Fruit fly (Drosophila melanogaster) whole organism, pupa: Measurements from ENCODE around the gene NimC4.

Source experiments
- CG10348 ChIP-seq: fragments of 200-800 bp; sonication (Bioruptor generic); IDR thresholded peaks from 2 replicates; pipeline ENCODE4 v1.3.6; 2022; ENCODE audit warnings: missing biosample characterization, missing genetic modification characterization
- CG15710 ChIP-seq: fragments of 200-800 bp; sonication (Bioruptor generic); optimal IDR thresholded peaks from 2 replicates; lab custom pipeline; 2018; ENCODE audit warnings: missing biosample characterization, mild to moderate bottlenecking, missing genetic modification characterization, moderate library complexity
- CG32121 ChIP-seq: fragments of 200-800 bp; sonication (Bioruptor generic); IDR thresholded peaks from 2 replicates; pipeline ENCODE4 v1.3.6; 2022; ENCODE audit warnings: missing biosample characterization, missing genetic modification characterization
- CG8159 ChIP-seq: fragments of 200-800 bp; sonication (Bioruptor generic); optimal IDR thresholded peaks from 3 replicates; lab custom pipeline; 2018; ENCODE audit warnings: missing biosample characterization, mild to moderate bottlenecking, missing genetic modification characterization, moderate library complexity
- EcR ChIP-seq: fragments of 200-800 bp; sonication (Bioruptor generic); optimal IDR thresholded peaks from 3 replicates; lab custom pipeline; 2019; ENCODE audit warnings: missing biosample characterization, missing genetic modification characterization, mild to moderate bottlenecking, moderate library complexity, missing genetic modification reagents
- fd96Ca ChIP-seq: fragments of 200-800 bp; sonication (Bioruptor generic); IDR thresholded peaks from 3 replicates; pipeline ENCODE4 v1.3.6; 2022; ENCODE audit warnings: missing biosample characterization, missing genetic modification characterization
- rn ChIP-seq: fragments of 200-800 bp; sonication (Bioruptor generic); IDR thresholded peaks from 2 replicates; pipeline ENCODE4 v1.3.6; 2022; ENCODE audit warnings: missing biosample characterization, missing genetic modification characterization

DNA sequence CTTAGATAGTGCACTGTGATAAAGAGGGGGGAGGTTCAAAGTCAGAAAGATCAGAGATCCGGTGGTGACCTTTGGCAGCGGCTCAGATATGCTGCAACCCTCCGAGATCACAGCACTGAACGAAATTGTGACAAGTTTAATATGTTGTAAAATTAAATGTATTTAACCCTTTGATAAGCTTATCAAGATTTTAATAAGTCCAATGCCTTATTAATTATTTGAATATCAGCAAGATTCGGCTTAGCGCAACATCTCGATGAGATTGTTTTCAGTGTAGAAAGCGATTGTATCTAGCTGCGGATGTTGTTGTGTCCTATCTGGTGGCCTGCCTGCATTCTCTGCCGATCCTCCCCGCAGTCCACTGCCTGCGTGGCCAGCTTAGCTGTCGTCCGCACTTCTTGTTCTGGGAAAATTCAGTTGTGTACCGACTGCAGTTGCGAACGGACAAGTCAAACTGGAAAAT is at the start of gene NimC4:
- TF ChIP-seq fd96Ca: peak; percentile 79
- no peak for TF ChIP-seq EcR
- TF ChIP-seq CG15710 (tag; lab: Kevin White, UChicago): peak; percentile 67
- TF ChIP-seq rn (GFP tag; lab: Robert Waterston, UW): peak; percentile 54; the same call in 1 of the 2 replicates
- peak; percentile 64 for TF ChIP-seq CG8159 (tag; lab: Kevin White, UChicago)
- peak; percentile 54; the same call in 1 of the 2 replicates for TF ChIP-seq CG32121 (GFP tag; lab: Robert Waterston, UW)
- no peak for TF ChIP-seq CG10348 (GFP tag; lab: Robert Waterston, UW)
